Worm (Caenorhabditis elegans) whole organism, L1 larva: ENCODE data around the gene Y76B12C.3.

ENCODE experiments used
- C04F5.9 ChIP-seq: sonication (generic microtip); optimal IDR thresholded peaks from 2 replicates; lab custom pipeline; 2016; ENCODE audit warnings: missing genetic modification characterization, missing compliant biosample characterization
- C34B4.2 ChIP-seq: sonication (generic microtip); optimal IDR thresholded peaks from 2 replicates; lab custom pipeline; 2017; ENCODE audit warnings: mild to moderate bottlenecking, missing genetic modification characterization, missing compliant biosample characterization
- F16B12.6 ChIP-seq: fragments of 150-350 bp; optimal IDR thresholded peaks from 2 replicates; lab custom pipeline; 2014; ENCODE audit warnings: missing biosample characterization, missing genetic modification characterization
- alr-1 ChIP-seq: fragments of 200-800 bp; sonication (Bioruptor generic); optimal IDR thresholded peaks from 2 replicates; lab custom pipeline; 2018; ENCODE audit warnings: borderline replicate concordance, mild to moderate bottlenecking, missing genetic modification characterization, missing compliant biosample characterization
- aly-2 ChIP-seq: fragments of 150-350 bp; optimal IDR thresholded peaks from 2 replicates; lab custom pipeline; 2014; ENCODE audit warnings: missing biosample characterization, missing genetic modification characterization
- ces-1 ChIP-seq: fragments of 150-350 bp; optimal IDR thresholded peaks from 2 replicates; lab custom pipeline; 2014; ENCODE audit warnings: missing biosample characterization, missing genetic modification reagents, missing genetic modification characterization
- fkh-4 ChIP-seq: sonication (generic microtip); optimal IDR thresholded peaks from 2 replicates; lab custom pipeline; 2016; ENCODE audit warnings: missing compliant biosample characterization, missing genetic modification characterization, borderline replicate concordance
- grh-1 ChIP-seq: fragments of 200-800 bp; sonication (Bioruptor generic); IDR thresholded peaks from 2 replicates; pipeline ENCODE4 v1.3.6; 2022; ENCODE audit warnings: missing genetic modification reagents, missing genetic modification characterization, missing compliant biosample characterization
- hlh-17 ChIP-seq: fragments of 200-800 bp; sonication (Bioruptor generic); optimal IDR thresholded peaks from 2 replicates; lab custom pipeline; 2018; ENCODE audit warnings: missing genetic modification characterization, mild to moderate bottlenecking, missing compliant biosample characterization, moderate library complexity, borderline replicate concordance
- hlh-4 ChIP-seq: sonication (generic microtip); optimal IDR thresholded peaks from 2 replicates; lab custom pipeline; 2016; ENCODE audit warnings: mild to moderate bottlenecking, missing genetic modification characterization, missing compliant biosample characterization
- isw-1 ChIP-seq: fragments of 200-800 bp; sonication (Bioruptor generic); IDR thresholded peaks from 2 replicates; pipeline ENCODE4 v1.3.6; 2022; ENCODE audit warnings: missing genetic modification characterization, missing compliant biosample characterization
- jun-1 ChIP-seq: fragments of 150-350 bp; optimal IDR thresholded peaks from 2 replicates; lab custom pipeline; 2014; ENCODE audit warnings: missing biosample characterization, missing genetic modification reagents, missing genetic modification characterization
- lin-15B ChIP-seq: fragments of 150-350 bp; sonication (generic microtip); optimal IDR thresholded peaks from 3 replicates; lab custom pipeline; 2014; ENCODE audit warnings: missing biosample characterization, missing genetic modification characterization
- lin-35 ChIP-seq, 2 experiments: fragments of 150-350 bp; optimal IDR thresholded peaks; 2 replicates each; lab custom pipeline; 2014; ENCODE audit warnings: missing biosample characterization in 2 of 2, missing genetic modification characterization in 2 of 2, missing genetic modification reagents in 2 of 2
- lin-39 ChIP-seq: fragments of 150-350 bp; optimal IDR thresholded peaks from 2 replicates; lab custom pipeline; 2014; ENCODE audit warnings: missing biosample characterization, missing genetic modification reagents, missing genetic modification characterization
- lir-3 ChIP-seq: sonication (generic microtip); optimal IDR thresholded peaks from 2 replicates; lab custom pipeline; 2016; ENCODE audit warnings: mild to moderate bottlenecking, missing genetic modification characterization, moderate library complexity, missing compliant biosample characterization; ENCODE audit not compliant: poor library complexity
- mdl-1 ChIP-seq, 2 experiments: fragments of 150-350 bp; optimal IDR thresholded peaks; 2 replicates each; lab custom pipeline; 2014 to 2017; ENCODE audit warnings: missing biosample characterization in 2 of 2, missing genetic modification characterization in 2 of 2, inconsistent platforms in 1 of 2
- mep-1 ChIP-seq: fragments of 150-350 bp; optimal IDR thresholded peaks from 2 replicates; lab custom pipeline; 2014; ENCODE audit warnings: missing biosample characterization, missing genetic modification characterization
- nhr-11 ChIP-seq: fragments of 150-350 bp; optimal IDR thresholded peaks from 2 replicates; lab custom pipeline; 2014; ENCODE audit warnings: missing biosample characterization, missing genetic modification characterization
- nhr-19 ChIP-seq: fragments of 200-800 bp; sonication (Bioruptor generic); conservative IDR thresholded peaks from 2 replicates; pipeline ENCODE4 v1.3.6; 2022; ENCODE audit warnings: missing genetic modification characterization, missing compliant biosample characterization
- nhr-20 ChIP-seq: sonication (generic microtip); optimal IDR thresholded peaks from 2 replicates; lab custom pipeline; 2016; ENCODE audit warnings: mild to moderate bottlenecking, missing genetic modification characterization, missing compliant biosample characterization
- nhr-237 ChIP-seq: fragments of 150-350 bp; optimal IDR thresholded peaks from 2 replicates; lab custom pipeline; 2014; ENCODE audit warnings: missing biosample characterization, missing genetic modification characterization
- nhr-71 ChIP-seq: sonication (generic microtip); optimal IDR thresholded peaks from 2 replicates; lab custom pipeline; 2016; ENCODE audit warnings: mild to moderate bottlenecking, missing genetic modification characterization, moderate library complexity, missing compliant biosample characterization
- nhr-76 ChIP-seq: sonication (generic microtip); optimal IDR thresholded peaks from 2 replicates; lab custom pipeline; 2017; ENCODE audit warnings: missing biosample characterization, missing genetic modification characterization
- nhr-84 ChIP-seq: sonication (generic microtip); optimal IDR thresholded peaks from 2 replicates; lab custom pipeline; 2017; ENCODE audit warnings: missing biosample characterization, missing genetic modification characterization
- nhr-85 ChIP-seq: sonication (generic microtip); peaks from one replicate; lab custom pipeline; 2016; ENCODE audit warnings: missing genetic modification characterization, inconsistent platforms, missing compliant biosample characterization
- pag-3 ChIP-seq: sonication (generic microtip); optimal IDR thresholded peaks from 2 replicates; lab custom pipeline; 2017; ENCODE audit warnings: missing genetic modification characterization, mild to moderate bottlenecking, missing compliant biosample characterization, antibody characterized with exemption, borderline replicate concordance; ENCODE audit not compliant: insufficient read depth
- pax-3 ChIP-seq: fragments of 200-800 bp; sonication (Bioruptor generic); optimal IDR thresholded peaks from 2 replicates; lab custom pipeline; 2018; ENCODE audit warnings: mild to moderate bottlenecking, missing genetic modification characterization, moderate library complexity, missing compliant biosample characterization
- snpc-4 ChIP-seq: fragments of 150-350 bp; optimal IDR thresholded peaks from 2 replicates; lab custom pipeline; 2014; ENCODE audit warnings: missing biosample characterization, missing genetic modification characterization
- swsn-7 ChIP-seq: sonication (generic microtip); optimal IDR thresholded peaks from 2 replicates; lab custom pipeline; 2016; ENCODE audit warnings: missing genetic modification characterization, missing compliant biosample characterization
- tbx-2 ChIP-seq: sonication (generic microtip); optimal IDR thresholded peaks from 2 replicates; lab custom pipeline; 2016; ENCODE audit warnings: missing genetic modification characterization, missing compliant biosample characterization
- unc-98 ChIP-seq: fragments of 200-800 bp; sonication (Bioruptor generic); IDR thresholded peaks from 2 replicates; pipeline ENCODE4 v1.3.6; 2022; ENCODE audit warnings: missing genetic modification characterization, missing compliant biosample characterization
- xbp-1 ChIP-seq: sonication (generic microtip); optimal IDR thresholded peaks from 2 replicates; lab custom pipeline; 2016; ENCODE audit warnings: missing genetic modification characterization, missing compliant biosample characterization
- zag-1 ChIP-seq: fragments of 150-350 bp; optimal IDR thresholded peaks from 2 replicates; lab custom pipeline; 2014; ENCODE audit warnings: missing biosample characterization, missing genetic modification characterization
- zip-4 ChIP-seq: fragments of 200-800 bp; sonication (Bioruptor generic); optimal IDR thresholded peaks from 2 replicates; lab custom pipeline; 2018; ENCODE audit warnings: mild to moderate bottlenecking, missing genetic modification characterization, moderate library complexity, missing compliant biosample characterization

Gene Y76B12C.3

DNA sequence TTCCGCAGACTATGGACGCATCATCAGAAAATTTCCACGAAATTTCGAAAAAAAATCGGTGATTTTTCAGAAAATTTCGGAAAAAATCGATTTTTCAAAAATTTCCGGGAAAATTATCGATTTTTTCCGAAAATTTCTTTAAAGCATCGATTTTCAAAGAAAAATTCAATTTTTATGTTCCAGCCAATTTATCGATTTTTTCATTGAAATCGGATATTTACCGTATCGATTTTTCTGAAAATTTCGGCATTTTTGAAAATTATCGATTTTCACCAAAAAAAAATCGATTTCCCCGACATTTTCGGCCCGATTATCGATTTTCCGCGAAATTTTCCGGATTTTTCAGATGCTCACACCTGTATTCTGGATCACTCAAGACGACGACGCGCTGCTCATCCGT lies 8.4 kb upstream of the Y76B12C.3 start, which contains the start of gene Y48A5A.1:
Y48A5A.1 (plus strand) TSS at position 347 of the 400 bp plus-strand sequence.
- TF ChIP-seq nhr-76 (tag; lab: Kevin White, UChicago), result no peak
- no peak for TF ChIP-seq fkh-4 (tag; lab: Kevin White, UChicago)
- no peak for TF ChIP-seq hlh-17 (GFP tag; lab: Kevin White, UChicago)
- TF ChIP-seq F16B12.6 (tag; lab: Kevin White, UChicago), result no peak
- no peak for TF ChIP-seq xbp-1 (tag; lab: Kevin White, UChicago)
- TF ChIP-seq nhr-71 (tag; lab: Kevin White, UChicago), result no peak
- no peak for TF ChIP-seq lin-39 (tag; lab: Kevin White, UChicago)
- no peak for TF ChIP-seq nhr-85
- no peak for TF ChIP-seq aly-2
- no peak for TF ChIP-seq unc-98 (GFP tag; lab: Robert Waterston, UW)
- TF ChIP-seq mdl-1 (tag; optimal IDR thresholded peaks at IDR 0.05; lab: Kevin White, UChicago), result no peak

DNA sequence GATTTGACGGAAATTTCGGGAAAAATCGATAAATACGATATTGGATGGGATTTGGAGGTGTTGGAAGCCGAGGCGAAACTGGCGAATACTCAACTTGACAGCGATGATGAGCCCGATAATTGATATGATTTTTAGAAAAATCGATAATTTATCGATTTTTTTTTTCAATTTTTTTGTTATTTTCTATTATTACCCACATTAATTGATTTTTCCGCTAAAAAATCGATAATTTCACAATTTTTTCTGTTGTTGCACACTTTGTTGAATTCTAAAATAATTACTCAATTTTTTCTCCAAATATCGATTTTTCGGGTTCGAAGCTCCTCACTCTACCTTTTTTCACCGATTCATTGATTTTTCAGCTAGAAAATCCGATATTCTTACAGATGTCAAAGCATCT lies 4.2 kb upstream of the Y76B12C.3 start, which contains the start of gene Y48A5A.3:
Y48A5A.3 (plus strand) TSS at position 385 of the 400 bp plus-strand sequence.
- no peak for TF ChIP-seq isw-1 (GFP tag; lab: Robert Waterston, UW)
- TF ChIP-seq unc-98 (GFP tag; lab: Robert Waterston, UW), result no peak
- no peak for TF ChIP-seq xbp-1 (tag; lab: Kevin White, UChicago)
- no peak for TF ChIP-seq nhr-11 (tag; lab: Kevin White, UChicago)
- no peak for TF ChIP-seq pax-3
- TF ChIP-seq alr-1, result no peak
- TF ChIP-seq nhr-85, result no peak
- no peak for TF ChIP-seq nhr-84 (tag; lab: Kevin White, UChicago)
- TF ChIP-seq pag-3, result no peak

DNA sequence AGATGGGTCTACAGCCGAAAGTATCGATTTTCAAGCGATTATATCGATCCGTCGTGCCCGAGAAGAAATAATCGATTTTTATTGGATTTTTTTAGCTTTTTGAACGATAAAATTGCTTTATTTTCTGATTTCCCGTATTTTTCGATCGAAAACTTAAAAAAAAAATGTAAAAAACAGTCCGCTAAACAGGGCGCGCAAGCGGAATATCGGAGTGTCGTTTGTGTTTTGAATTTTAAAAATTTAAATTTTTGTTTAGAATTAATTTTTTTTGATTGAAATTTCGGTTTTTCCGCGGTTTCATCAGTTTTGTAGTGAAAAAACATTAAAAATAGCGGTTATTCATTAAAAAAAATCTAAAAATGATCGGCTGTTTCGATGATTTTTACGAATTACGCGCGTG lies 3.3 kb upstream of the Y76B12C.3 start:
- TF ChIP-seq F16B12.6 (tag; lab: Kevin White, UChicago) (no peak), snpc-4 (tag; lab: Kevin White, UChicago) (no peak), mdl-1 (tag; optimal IDR thresholded peaks at IDR 0.05; lab: Kevin White, UChicago) (no peak), C04F5.9 (tag; lab: Kevin White, UChicago) (no peak), grh-1 (no peak), pax-3 (no peak), nhr-20 (no peak), hlh-4 (tag; lab: Kevin White, UChicago) (no peak)

DNA sequence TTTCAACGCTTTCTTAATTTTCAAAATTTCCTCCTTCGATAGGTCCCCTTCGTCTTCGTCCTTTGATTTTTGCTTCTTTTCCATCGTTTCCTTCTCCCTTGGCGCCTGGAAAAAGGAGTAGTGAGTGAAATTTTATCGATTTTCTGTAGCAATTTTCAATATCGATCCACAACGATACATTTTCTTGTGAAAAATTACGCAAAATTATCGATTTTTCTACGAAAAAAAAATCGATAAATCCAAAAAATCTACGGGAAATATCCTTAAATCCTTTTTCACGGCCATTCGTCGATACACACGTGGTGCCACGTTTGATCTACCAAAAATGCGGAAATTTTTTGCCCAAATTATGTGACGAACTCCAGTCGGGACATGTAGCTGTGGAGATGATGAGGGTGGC lies 2.4 kb upstream of the Y76B12C.3 start:
- no peak for TF ChIP-seq mep-1 (tag; lab: Kevin White, UChicago)
- TF ChIP-seq ces-1 (GFP tag; lab: Kevin White, UChicago), result no peak
- TF ChIP-seq fkh-4 (tag; lab: Kevin White, UChicago), result no peak
- no peak for TF ChIP-seq lir-3 (tag; lab: Kevin White, UChicago)
- TF ChIP-seq jun-1, result no peak
- no peak for TF ChIP-seq lin-15B (tag; lab: Kevin White, UChicago)
- TF ChIP-seq unc-98 (GFP tag; lab: Robert Waterston, UW), result no peak
- no peak for TF ChIP-seq swsn-7 (tag; lab: Kevin White, UChicago)
- TF ChIP-seq nhr-19 (GFP tag; lab: Robert Waterston, UW), result no peak
- no peak for TF ChIP-seq zip-4 (GFP tag; lab: Kevin White, UChicago)
- no peak for TF ChIP-seq tbx-2 (tag; lab: Kevin White, UChicago)
- TF ChIP-seq C34B4.2 (tag; lab: Kevin White, UChicago), result no peak
- no peak for TF ChIP-seq nhr-237 (tag; lab: Kevin White, UChicago)
- no peak for TF ChIP-seq zag-1
- no peak for TF ChIP-seq lin-35 (GFP tag; optimal IDR thresholded peaks at IDR 0.05; lab: Kevin White, UChicago)
